Fruit fly (Drosophila melanogaster) whole organism, wandering third instar larva: ENCODE data around the gene dnd.

ENCODE experiments used
- Abd-B ChIP-seq: fragments of >200 bp; optimal IDR thresholded peaks from 2 replicates; lab custom pipeline; 2017; ENCODE audit warnings: missing biosample characterization, missing genetic modification characterization
- CG32264 ChIP-seq: fragments of 200-800 bp; sonication (Bioruptor generic); optimal IDR thresholded peaks from 2 replicates; lab custom pipeline; 2016; ENCODE audit warnings: missing biosample characterization, missing genetic modification characterization
- CG9705 ChIP-seq: fragments of 200-800 bp; sonication (Bioruptor generic); optimal IDR thresholded peaks from 2 replicates; lab custom pipeline; 2018; ENCODE audit warnings: missing biosample characterization, mild to moderate bottlenecking, missing genetic modification characterization
- CrebA ChIP-seq: fragments of 200-800 bp; sonication (Bioruptor generic); optimal IDR thresholded peaks from 2 replicates; lab custom pipeline; 2016; ENCODE audit warnings: missing biosample characterization, mild to moderate bottlenecking, missing genetic modification characterization, borderline replicate concordance
- Dfd ChIP-seq: fragments of >200 bp; optimal IDR thresholded peaks from 2 replicates; lab custom pipeline; 2017; ENCODE audit warnings: missing biosample characterization, missing genetic modification characterization
- Dif ChIP-seq: fragments of 200-275, 200-300 bp; sonication (Bioruptor generic); optimal IDR thresholded peaks from 2 replicates; lab custom pipeline; 2018; ENCODE audit warnings: missing biosample characterization, missing genetic modification characterization; ENCODE audit not compliant: partially characterized antibody
- GATAd ChIP-seq: sonication (Bioruptor generic); optimal IDR thresholded peaks from 2 replicates; lab custom pipeline; 2016; ENCODE audit warnings: missing biosample characterization, missing genetic modification characterization
- HLH106 ChIP-seq: fragments of 200-800 bp; optimal IDR thresholded peaks from 3 replicates; lab custom pipeline; 2019; ENCODE audit warnings: missing biosample characterization, mild to moderate bottlenecking, missing genetic modification characterization, moderate library complexity
- Hnf4 ChIP-seq: fragments of 200-800 bp; sonication (Bioruptor generic); optimal IDR thresholded peaks from 2 replicates; lab custom pipeline; 2016; ENCODE audit warnings: missing biosample characterization, mild to moderate bottlenecking, missing genetic modification characterization
- Hr78 ChIP-seq: fragments of >200 bp; optimal IDR thresholded peaks from 2 replicates; lab custom pipeline; 2017; ENCODE audit warnings: missing biosample characterization, missing genetic modification characterization
- Hr83 ChIP-seq: fragments of 200-300 bp; sonication (Bioruptor generic); optimal IDR thresholded peaks from 2 replicates; lab custom pipeline; 2016; ENCODE audit warnings: missing biosample characterization, mild to moderate bottlenecking, missing genetic modification characterization, moderate library complexity; ENCODE audit not compliant: poor library complexity, severe bottlenecking
- Jra ChIP-seq: sonication (Bioruptor generic); optimal IDR thresholded peaks from 2 replicates; lab custom pipeline; 2016; ENCODE audit warnings: missing biosample characterization, missing genetic modification characterization
- Mio ChIP-seq: sonication (Bioruptor generic); optimal IDR thresholded peaks from 2 replicates; lab custom pipeline; 2016; ENCODE audit warnings: missing biosample characterization, missing genetic modification characterization
- Myc ChIP-seq: fragments of >200 bp; optimal IDR thresholded peaks from 2 replicates; lab custom pipeline; 2017
- N ChIP-seq: fragments of >200 bp; optimal IDR thresholded peaks from 2 replicates; lab custom pipeline; 2018; ENCODE audit warnings: missing biosample characterization, missing external identifiers, missing genetic modification characterization
- OdsH ChIP-seq: fragments of 200-800 bp; sonication (Bioruptor generic); optimal IDR thresholded peaks from 2 replicates; lab custom pipeline; 2016; ENCODE audit warnings: missing biosample characterization, mild to moderate bottlenecking, missing genetic modification characterization
- Rel ChIP-seq, 2 experiments: fragments of 200-800 bp; sonication (Bioruptor generic) in 1 of 2; optimal IDR thresholded peaks; 2 replicates in 1 of 2; 3 replicates in 1 of 2; lab custom pipeline; 2016 to 2019; ENCODE audit warnings: mild to moderate bottlenecking in 2 of 2, missing biosample characterization in 2 of 2, missing genetic modification characterization in 2 of 2, moderate library complexity in 1 of 2
- Sp1 ChIP-seq: fragments of 200-800 bp; sonication (Bioruptor generic); optimal IDR thresholded peaks from 3 replicates; lab custom pipeline; 2019; ENCODE audit warnings: missing biosample characterization, mild to moderate bottlenecking, missing genetic modification characterization, moderate library complexity
- Vsx2 ChIP-seq: fragments of 200-300, 225-300 bp; sonication (Bioruptor generic); optimal IDR thresholded peaks from 2 replicates; lab custom pipeline; 2018; ENCODE audit warnings: missing biosample characterization, missing genetic modification characterization; ENCODE audit not compliant: partially characterized antibody
- br ChIP-seq: fragments of 200-800 bp; sonication (Bioruptor generic); optimal IDR thresholded peaks from 2 replicates; lab custom pipeline; 2016; ENCODE audit warnings: missing biosample characterization, missing genetic modification characterization
- brk ChIP-seq: fragments of 200-800 bp; sonication (Bioruptor generic); optimal IDR thresholded peaks from 2 replicates; lab custom pipeline; 2016; ENCODE audit warnings: missing biosample characterization, mild to moderate bottlenecking, missing genetic modification characterization
- dl ChIP-seq, 2 experiments: fragments of 175-275, 200-275 bp in 1 of 2; fragments of 200-275 bp in 1 of 2; sonication (Bioruptor generic); optimal IDR thresholded peaks; lab custom pipeline; 2018; ENCODE audit warnings: mild to moderate bottlenecking in 2 of 2, missing biosample characterization in 2 of 2, missing genetic modification characterization in 2 of 2, moderate library complexity in 2 of 2; ENCODE audit not compliant: partially characterized antibody in 2 of 2, insufficient read depth in 1 of 2
- dmrt93B ChIP-seq: fragments of 200-800 bp; sonication (Bioruptor generic); optimal IDR thresholded peaks from 2 replicates; lab custom pipeline; 2018; ENCODE audit warnings: missing biosample characterization, mild to moderate bottlenecking, missing genetic modification characterization
- dsf ChIP-seq: sonication (Bioruptor generic); optimal IDR thresholded peaks from 2 replicates; lab custom pipeline; 2016; ENCODE audit warnings: missing biosample characterization, missing genetic modification characterization, borderline replicate concordance
- ey ChIP-seq: fragments of 200-800 bp; sonication (Bioruptor generic); optimal IDR thresholded peaks from 2 replicates; lab custom pipeline; 2016; ENCODE audit warnings: missing biosample characterization, missing genetic modification characterization
- foxo ChIP-seq, 2 experiments: fragments of 200-800 bp; sonication (Bioruptor generic); optimal IDR thresholded peaks; 2 replicates in 1 of 2; 3 replicates in 1 of 2; lab custom pipeline; 2016 to 2017; ENCODE audit warnings: missing biosample characterization in 2 of 2, missing genetic modification characterization in 2 of 2
- fru ChIP-seq: fragments of 200-800 bp; sonication (Bioruptor generic); optimal IDR thresholded peaks from 3 replicates; lab custom pipeline; 2016; ENCODE audit warnings: missing biosample characterization, mild to moderate bottlenecking, missing genetic modification characterization
- h ChIP-seq: fragments of 200-800 bp; sonication (Bioruptor generic); optimal IDR thresholded peaks from 3 replicates; lab custom pipeline; 2016; ENCODE audit warnings: missing biosample characterization, mild to moderate bottlenecking, missing genetic modification characterization
- jim ChIP-seq: fragments of 175-275, 200-325 bp; sonication (Bioruptor generic); optimal IDR thresholded peaks from 2 replicates; lab custom pipeline; 2016; ENCODE audit warnings: missing biosample characterization, mild to moderate bottlenecking, missing genetic modification characterization
- lola ChIP-seq: fragments of >200 bp; optimal IDR thresholded peaks from 2 replicates; lab custom pipeline; 2017; ENCODE audit warnings: missing biosample characterization, missing genetic modification characterization
- pan ChIP-seq: fragments of >200 bp; optimal IDR thresholded peaks from 2 replicates; lab custom pipeline; 2017
- psq ChIP-seq: fragments of 200-800 bp; sonication (Bioruptor generic); optimal IDR thresholded peaks from 3 replicates; lab custom pipeline; 2017; ENCODE audit warnings: missing biosample characterization, mild to moderate bottlenecking, missing genetic modification characterization, moderate library complexity
- rgr ChIP-seq: fragments of 200-800 bp; sonication (Bioruptor generic); optimal IDR thresholded peaks from 3 replicates; lab custom pipeline; 2016; ENCODE audit warnings: missing biosample characterization, mild to moderate bottlenecking, missing genetic modification characterization
- sage ChIP-seq: fragments of 200-800 bp; sonication (Bioruptor generic); optimal IDR thresholded peaks from 2 replicates; lab custom pipeline; 2016; ENCODE audit warnings: missing biosample characterization, mild to moderate bottlenecking, missing genetic modification characterization
- sv ChIP-seq: fragments of 200-800 bp; sonication (Bioruptor generic); optimal IDR thresholded peaks from 3 replicates; lab custom pipeline; 2016; ENCODE audit warnings: missing biosample characterization, missing genetic modification characterization
- tai ChIP-seq: sonication (Bioruptor generic); optimal IDR thresholded peaks from 2 replicates; lab custom pipeline; 2016; ENCODE audit warnings: missing biosample characterization, missing genetic modification characterization
- usp ChIP-seq: fragments of >200 bp; optimal IDR thresholded peaks from 2 replicates; lab custom pipeline; 2017; ENCODE audit warnings: missing biosample characterization, missing genetic modification characterization
- woc ChIP-seq: sonication (Bioruptor generic); optimal IDR thresholded peaks from 2 replicates; lab custom pipeline; 2016; ENCODE audit warnings: missing biosample characterization, mild to moderate bottlenecking, missing genetic modification characterization

dnd gene

DNA sequence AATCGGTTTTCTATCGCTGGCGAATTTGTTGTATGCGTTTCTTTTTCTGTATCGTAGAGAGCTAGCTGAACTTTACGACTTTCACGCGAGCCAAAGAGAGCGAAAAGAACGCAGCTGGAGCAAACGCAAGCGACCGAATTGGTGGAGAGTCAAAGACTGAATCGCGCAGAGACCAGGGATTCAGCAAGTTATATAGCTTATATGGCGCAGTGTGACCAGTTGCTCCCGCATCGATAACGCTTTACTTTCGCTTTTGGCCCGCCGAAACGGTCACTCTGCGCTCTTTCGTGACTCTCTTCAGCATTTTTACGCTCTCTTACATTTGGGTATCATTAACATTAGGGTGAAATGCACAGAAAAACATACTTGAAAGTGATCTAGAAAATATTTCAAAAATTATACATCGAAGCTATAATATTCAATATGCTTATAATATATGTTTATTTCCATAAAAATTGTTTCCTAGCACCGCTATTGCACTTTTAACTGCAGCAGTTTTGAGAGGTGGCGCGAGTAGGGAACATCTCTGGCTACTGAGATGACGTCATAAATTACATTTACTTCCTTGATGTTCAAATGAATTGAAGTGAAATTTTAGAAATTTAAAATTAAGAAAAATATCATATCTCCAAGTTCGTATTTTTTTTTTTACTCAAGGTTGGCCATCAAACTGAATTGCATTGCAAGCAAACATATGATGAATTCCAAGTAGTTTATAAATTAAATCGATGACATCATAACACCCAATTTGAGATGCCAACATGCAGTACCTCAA, 30.9 kb downstream of the dnd start, which contains the start of gene glec:
glec (minus strand) TSS at position 169 of the 775 bp plus-strand sequence.
- peak; percentile 71 for TF ChIP-seq Hnf4 (GFP tag; lab: Kevin White, UChicago)
- peak; percentile 55 for TF ChIP-seq h (GFP tag; lab: Kevin White, UChicago)
- peak; percentile 26 for TF ChIP-seq tai (GFP tag; lab: Kevin White, UChicago)
- no peak for TF ChIP-seq Myc (lab: Kevin White, UChicago)
- TF ChIP-seq OdsH (GFP tag; lab: Kevin White, UChicago) = peak; percentile 55
- TF ChIP-seq CrebA (GFP tag; lab: Kevin White, UChicago) = peak; percentile 64
- no peak for TF ChIP-seq N (GFP tag; lab: Kevin White, UChicago)
- peak; percentile 43 for TF ChIP-seq Jra (GFP tag; lab: Kevin White, UChicago)
- peak; percentile 92 for TF ChIP-seq Hr83 (GFP tag; lab: Kevin White, UChicago)
- TF ChIP-seq br (GFP tag; lab: Kevin White, UChicago) = peak; percentile 29
- peak; percentile 50 for TF ChIP-seq Sp1
- TF ChIP-seq Hr78 (GFP tag; lab: Kevin White, UChicago) = no peak
- TF ChIP-seq psq (GFP tag; lab: Kevin White, UChicago) = peak; percentile 62
- TF ChIP-seq GATAd (GFP tag; lab: Kevin White, UChicago) = no peak
- peak; percentile 50 for TF ChIP-seq ey (GFP tag; lab: Kevin White, UChicago)
- no peak for TF ChIP-seq dl (GFP tag; optimal IDR thresholded peaks at IDR 0.05; lab: Kevin White, UChicago; ENCODE audit: insufficient read depth in 1 of 2, partially characterized antibody in 2 of 2)
- TF ChIP-seq sage (GFP tag; lab: Kevin White, UChicago) = peak; percentile 56
- TF ChIP-seq foxo (GFP tag; optimal IDR thresholded peaks at IDR 0.05; lab: Kevin White, UChicago) = peak; percentile 34 to 48
- peak; percentile 44 for TF ChIP-seq rgr (GFP tag; lab: Kevin White, UChicago)
- TF ChIP-seq sv (GFP tag; lab: Kevin White, UChicago) = peak; percentile 61
- peak; percentile 17 for TF ChIP-seq CG9705 (GFP tag; lab: Kevin White, UChicago)
- TF ChIP-seq Abd-B (GFP tag; lab: Kevin White, UChicago) = no peak
- no peak for TF ChIP-seq lola (GFP tag; lab: Kevin White, UChicago)
- peak; percentile 35 for TF ChIP-seq Rel (GFP tag; optimal IDR thresholded peaks at IDR 0.05; lab: Kevin White, UChicago)
- peak; percentile 70 for TF ChIP-seq Rel (tag; optimal IDR thresholded peaks at IDR 0.05; lab: Kevin White, UChicago)
- peak; percentile 30 for TF ChIP-seq fru (GFP tag; lab: Kevin White, UChicago)
- TF ChIP-seq brk (GFP tag; lab: Kevin White, UChicago) = peak; percentile 54
- peak; percentile 82 for TF ChIP-seq jim
- TF ChIP-seq CG32264 (GFP tag; lab: Kevin White, UChicago) = peak; percentile 11
- no peak for TF ChIP-seq usp (GFP tag; lab: Kevin White, UChicago)
- no peak for TF ChIP-seq dmrt93B (GFP tag; lab: Kevin White, UChicago)
- TF ChIP-seq HLH106 (tag; lab: Kevin White, UChicago) = no peak
- peak; percentile 28 for TF ChIP-seq Mio (GFP tag; lab: Kevin White, UChicago)
- TF ChIP-seq Dif (GFP tag; lab: Kevin White, UChicago) = peak; percentile 28
- no peak for TF ChIP-seq pan (lab: Kevin White, UChicago)
- no peak for TF ChIP-seq dsf (GFP tag; lab: Kevin White, UChicago)
- no peak for TF ChIP-seq Dfd (GFP tag; lab: Kevin White, UChicago)
- no peak for TF ChIP-seq Vsx2 (GFP tag; lab: Kevin White, UChicago)
- TF ChIP-seq woc (GFP tag; lab: Kevin White, UChicago) = peak; percentile 74

DNA sequence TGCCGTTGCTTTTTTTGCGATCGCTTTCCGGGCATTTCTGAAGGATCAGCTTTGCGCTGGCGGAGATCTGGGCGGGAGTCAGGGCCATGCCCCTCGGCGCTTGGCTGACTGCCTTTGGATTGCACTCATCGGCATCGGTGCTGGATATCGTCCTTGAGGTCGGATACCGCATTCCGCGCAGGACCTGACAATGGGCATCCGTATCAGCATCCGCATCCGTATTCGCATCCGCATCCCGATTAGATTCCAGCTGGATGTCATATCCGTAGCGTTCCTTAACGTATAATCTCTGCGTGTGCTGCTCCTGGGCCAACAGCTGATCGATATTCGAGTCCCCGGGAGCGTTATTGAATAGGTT, 31.7 kb downstream of the dnd start:
- no peak for TF ChIP-seq ey (GFP tag; lab: Kevin White, UChicago)
- TF ChIP-seq Dfd (GFP tag; lab: Kevin White, UChicago) = no peak
- no peak for TF ChIP-seq CG32264 (GFP tag; lab: Kevin White, UChicago)
- no peak for TF ChIP-seq fru (GFP tag; lab: Kevin White, UChicago)
- TF ChIP-seq Hr78 (GFP tag; lab: Kevin White, UChicago) = no peak
- no peak for TF ChIP-seq Abd-B (GFP tag; lab: Kevin White, UChicago)
- no peak for TF ChIP-seq CrebA (GFP tag; lab: Kevin White, UChicago)
